Fruit fly (Drosophila melanogaster) whole organism, embryonic: Measurements from ENCODE around the gene CG11892.

Experiments used
- Bteb2 ChIP-seq: fragments of 200-800 bp; sonication (Bioruptor generic); optimal IDR thresholded peaks from 2 replicates; lab custom pipeline; 2016; ENCODE audit warnings: missing biosample characterization, missing genetic modification characterization
- CG10321 ChIP-seq: fragments of 200-800 bp; sonication (Bioruptor generic); IDR thresholded peaks from 2 replicates; pipeline ENCODE4 v1.3.6; 2022; ENCODE audit warnings: missing biosample characterization, missing genetic modification characterization
- CG12219 ChIP-seq: fragments of 200-800 bp; sonication (Bioruptor generic); optimal IDR thresholded peaks from 3 replicates; lab custom pipeline; 2018; ENCODE audit warnings: missing biosample characterization, mild to moderate bottlenecking, missing genetic modification characterization
- CG16815 ChIP-seq: fragments of 200-800 bp; sonication (Bioruptor generic); optimal IDR thresholded peaks from 3 replicates; lab custom pipeline; 2017; ENCODE audit warnings: missing biosample characterization, mild to moderate bottlenecking, missing genetic modification characterization
- CG18599 ChIP-seq: fragments of 200-800 bp; sonication (Bioruptor generic); optimal IDR thresholded peaks from 3 replicates; lab custom pipeline; 2017; ENCODE audit warnings: missing biosample characterization, missing genetic modification characterization, mild to moderate bottlenecking, moderate library complexity, missing genetic modification reagents
- CG18764 ChIP-seq: fragments of 200-800 bp; sonication (Bioruptor generic); optimal IDR thresholded peaks from 3 replicates; lab custom pipeline; 2016; ENCODE audit warnings: missing biosample characterization, missing genetic modification characterization
- CG30431 ChIP-seq: fragments of 200-800 bp; sonication (Bioruptor generic); optimal IDR thresholded peaks from 2 replicates; lab custom pipeline; 2017; ENCODE audit warnings: missing biosample characterization, missing genetic modification characterization
- CG3065 ChIP-seq: fragments of 200-800 bp; sonication (Bioruptor generic); optimal IDR thresholded peaks from 2 replicates; lab custom pipeline; 2016; ENCODE audit warnings: missing biosample characterization, missing genetic modification characterization
- CG3163 ChIP-seq: fragments of 200-800 bp; sonication (Bioruptor generic); optimal IDR thresholded peaks from 3 replicates; lab custom pipeline; 2016; ENCODE audit warnings: missing biosample characterization, missing genetic modification characterization
- CG4360 ChIP-seq: fragments of 200-800 bp; sonication (Bioruptor generic); IDR thresholded peaks from 2 replicates; pipeline ENCODE4 v1.3.6; 2022; ENCODE audit warnings: missing biosample characterization, missing genetic modification characterization
- CG4707 ChIP-seq: fragments of 200-800 bp; sonication (Bioruptor generic); optimal IDR thresholded peaks from 2 replicates; lab custom pipeline; 2018; ENCODE audit warnings: missing biosample characterization, mild to moderate bottlenecking, missing genetic modification characterization, moderate library complexity
- CG8478 ChIP-seq: fragments of >200 bp; optimal IDR thresholded peaks from 2 replicates; lab custom pipeline; 2018
- CG8765 ChIP-seq: fragments of 200-800 bp; sonication (Bioruptor generic); IDR thresholded peaks from 2 replicates; pipeline ENCODE4 v1.3.6; 2022; ENCODE audit warnings: missing biosample characterization, missing genetic modification characterization
- CG9817 ChIP-seq: fragments of 200-800 bp; sonication (Bioruptor generic); optimal IDR thresholded peaks from 2 replicates; lab custom pipeline; 2018; ENCODE audit warnings: missing biosample characterization, mild to moderate bottlenecking, missing genetic modification characterization, moderate library complexity
- CkIIα-i1 ChIP-seq: fragments of 200-800 bp; sonication (Bioruptor generic); IDR thresholded peaks from 2 replicates; pipeline ENCODE4 v1.3.6; 2022; ENCODE audit warnings: missing biosample characterization, missing genetic modification characterization
- Doc2 ChIP-seq: fragments of 200-800 bp; sonication (Bioruptor generic); IDR thresholded peaks from 2 replicates; pipeline ENCODE4 v1.3.6; 2022; ENCODE audit warnings: missing biosample characterization, missing genetic modification characterization
- Ets65A ChIP-seq: fragments of 200-800 bp; sonication (Bioruptor generic); peaks from one replicate; lab custom pipeline; 2016; ENCODE audit warnings: missing biosample characterization, missing genetic modification characterization
- Hsf ChIP-seq: fragments of 200-800 bp; sonication (Bioruptor generic); optimal IDR thresholded peaks from 3 replicates; lab custom pipeline; 2016; ENCODE audit warnings: missing biosample characterization, missing genetic modification characterization
- NK7.1 ChIP-seq: fragments of 200-800 bp; sonication (Bioruptor generic); optimal IDR thresholded peaks from 3 replicates; lab custom pipeline; 2016; ENCODE audit warnings: missing biosample characterization, missing genetic modification characterization
- Nf-YB ChIP-seq: fragments of 200-800 bp; sonication (Bioruptor generic); optimal IDR thresholded peaks from 3 replicates; lab custom pipeline; 2019; ENCODE audit warnings: missing biosample characterization, mild to moderate bottlenecking, missing genetic modification characterization, moderate library complexity
- Side ChIP-seq: fragments of 200-800 bp; sonication (Bioruptor generic); optimal IDR thresholded peaks from 2 replicates; lab custom pipeline; 2016; ENCODE audit warnings: missing biosample characterization, missing genetic modification characterization
- Sox102F ChIP-seq: fragments of 200-800 bp; sonication (Bioruptor generic); optimal IDR thresholded peaks from 2 replicates; lab custom pipeline; 2018; ENCODE audit warnings: missing biosample characterization, mild to moderate bottlenecking, missing genetic modification characterization, moderate library complexity
- Spps ChIP-seq: fragments of 200-800 bp; sonication (Bioruptor generic); optimal IDR thresholded peaks from 2 replicates; lab custom pipeline; 2018; ENCODE audit warnings: missing biosample characterization, mild to moderate bottlenecking, missing genetic modification characterization
- Sry-δ ChIP-seq: fragments of 200-800 bp; sonication (Bioruptor generic); optimal IDR thresholded peaks from 2 replicates; lab custom pipeline; 2016; ENCODE audit warnings: missing biosample characterization, missing genetic modification characterization
- Xrp1 ChIP-seq: fragments of 200-800 bp; sonication (Bioruptor generic); IDR thresholded peaks from 2 replicates; pipeline ENCODE4 v1.3.6; 2022; ENCODE audit warnings: missing biosample characterization, missing genetic modification characterization
- YL-1 ChIP-seq: fragments of 200-800 bp; sonication (Bioruptor generic); optimal IDR thresholded peaks from 3 replicates; lab custom pipeline; 2017; ENCODE audit warnings: missing biosample characterization, mild to moderate bottlenecking, missing genetic modification characterization
- ato ChIP-seq: fragments of 200-800 bp; sonication (Bioruptor generic); IDR thresholded peaks from 2 replicates; pipeline ENCODE4 v1.3.6; 2022; ENCODE audit warnings: missing biosample characterization, missing genetic modification characterization; ENCODE audit not compliant: partially characterized antibody
- bab2 ChIP-seq: fragments of 200-800 bp; sonication (Bioruptor generic); optimal IDR thresholded peaks from 2 replicates; lab custom pipeline; 2016; ENCODE audit warnings: missing biosample characterization, missing genetic modification characterization
- cg ChIP-seq: fragments of 200-800 bp; sonication (Bioruptor generic); optimal IDR thresholded peaks from 3 replicates; lab custom pipeline; 2019; ENCODE audit warnings: missing biosample characterization, mild to moderate bottlenecking, missing genetic modification characterization, moderate library complexity
- chif ChIP-seq, 2 experiments: fragments of 200-800 bp; sonication (Bioruptor generic); optimal IDR thresholded peaks; 3 replicates each; lab custom pipeline; 2016; ENCODE audit warnings: missing biosample characterization in 2 of 2, missing genetic modification characterization in 2 of 2
- chm ChIP-seq: fragments of 200-800 bp; sonication (Bioruptor generic); IDR thresholded peaks from 2 replicates; pipeline ENCODE4 v1.3.6; 2022; ENCODE audit warnings: missing biosample characterization, missing genetic modification characterization
- dmrt99B ChIP-seq: fragments of 200-800 bp; sonication (Bioruptor generic); optimal IDR thresholded peaks from 2 replicates; lab custom pipeline; 2018; ENCODE audit warnings: missing biosample characterization, mild to moderate bottlenecking, missing genetic modification characterization, moderate library complexity
- fu2 ChIP-seq: fragments of 200-800 bp; sonication (Bioruptor generic); optimal IDR thresholded peaks from 2 replicates; lab custom pipeline; 2016; ENCODE audit warnings: missing biosample characterization, missing genetic modification characterization
- grau ChIP-seq: fragments of 200-800 bp; optimal IDR thresholded peaks from 3 replicates; lab custom pipeline; 2019; ENCODE audit warnings: missing biosample characterization, mild to moderate bottlenecking, missing genetic modification characterization, moderate library complexity
- gsb ChIP-seq: fragments of 200-800 bp; sonication (Bioruptor generic); IDR thresholded peaks from 2 replicates; pipeline ENCODE4 v1.3.6; 2022; ENCODE audit warnings: missing biosample characterization, missing genetic modification characterization
- hkb ChIP-seq, 2 experiments: fragments of 200-800 bp in 1 of 2; fragments of >200 bp in 1 of 2; sonication (Bioruptor generic) in 1 of 2; IDR thresholded peaks in 1 of 2; optimal IDR thresholded peaks in 1 of 2; 2 replicates each; pipeline versions ENCODE4 v1.3.6 to Lab custom; 2017 to 2022; ENCODE audit warnings: missing biosample characterization in 1 of 2, missing genetic modification characterization in 1 of 2
- insv ChIP-seq, 2 experiments: fragments of 200-800 bp; sonication (Bioruptor generic); optimal IDR thresholded peaks; 3 replicates each; lab custom pipeline; 2016 to 2018; ENCODE audit warnings: missing biosample characterization in 2 of 2, missing genetic modification characterization in 2 of 2
- jing ChIP-seq: fragments of 200-800 bp; sonication (Bioruptor generic); optimal IDR thresholded peaks from 2 replicates; lab custom pipeline; 2018; ENCODE audit warnings: missing biosample characterization, mild to moderate bottlenecking, missing genetic modification characterization
- kah ChIP-seq: fragments of 200-800 bp; sonication (Bioruptor generic); optimal IDR thresholded peaks from 2 replicates; lab custom pipeline; 2018; ENCODE audit warnings: missing biosample characterization, mild to moderate bottlenecking, missing genetic modification characterization
- mirr ChIP-seq: fragments of 200-800 bp; sonication (Bioruptor generic); optimal IDR thresholded peaks from 3 replicates; lab custom pipeline; 2018; ENCODE audit warnings: missing biosample characterization, mild to moderate bottlenecking, missing genetic modification characterization
- nerfin-2 ChIP-seq: fragments of 200-800 bp; sonication (Bioruptor generic); IDR thresholded peaks from 2 replicates; pipeline ENCODE4 v1.3.6; 2022; ENCODE audit warnings: missing biosample characterization, missing genetic modification characterization; ENCODE audit not compliant: partially characterized antibody
- oc ChIP-seq: fragments of 200-800 bp; sonication (Bioruptor generic); optimal IDR thresholded peaks from 2 replicates; lab custom pipeline; 2018; ENCODE audit warnings: missing biosample characterization, mild to moderate bottlenecking, missing genetic modification characterization, moderate library complexity
- onecut ChIP-seq: fragments of 200-800 bp; sonication (Bioruptor generic); IDR thresholded peaks from 2 replicates; pipeline ENCODE4 v1.3.6; 2022; ENCODE audit warnings: missing biosample characterization, missing genetic modification characterization
- ro ChIP-seq: fragments of 200-800 bp; sonication (Bioruptor generic); IDR thresholded peaks from 2 replicates; pipeline ENCODE4 v1.3.6; 2022; ENCODE audit warnings: missing biosample characterization, missing genetic modification characterization
- salm ChIP-seq: fragments of 200-800 bp; sonication (Bioruptor generic); optimal IDR thresholded peaks from 2 replicates; lab custom pipeline; 2018; ENCODE audit warnings: missing biosample characterization, mild to moderate bottlenecking, missing genetic modification characterization
- schlank ChIP-seq: fragments of 200-800 bp; sonication (Bioruptor generic); optimal IDR thresholded peaks from 2 replicates; lab custom pipeline; 2018; ENCODE audit warnings: missing biosample characterization, mild to moderate bottlenecking, missing genetic modification characterization
- sisA ChIP-seq: fragments of 200-800 bp; sonication (Bioruptor generic); IDR thresholded peaks from 2 replicates; pipeline ENCODE4 v1.3.6; 2022; ENCODE audit warnings: missing biosample characterization, missing genetic modification characterization
- sqz ChIP-seq: fragments of 200-800 bp; sonication (Bioruptor generic); optimal IDR thresholded peaks from 3 replicates; lab custom pipeline; 2018; ENCODE audit warnings: missing biosample characterization, mild to moderate bottlenecking, missing genetic modification characterization
- tio ChIP-seq: fragments of 200-800 bp; sonication (Bioruptor generic); optimal IDR thresholded peaks from 2 replicates; lab custom pipeline; 2017; ENCODE audit warnings: missing biosample characterization, missing genetic modification characterization, inconsistent platforms
- tup ChIP-seq: fragments of 200-800 bp; sonication (Bioruptor generic); optimal IDR thresholded peaks from 2 replicates; lab custom pipeline; 2016; ENCODE audit warnings: missing biosample characterization, mild to moderate bottlenecking, missing genetic modification characterization, moderate library complexity
- yki ChIP-seq: fragments of >200 bp; optimal IDR thresholded peaks from 3 replicates; lab custom pipeline; 2018

The CG11892 gene

dm6 chr3R:25258628-25259240, 22.6 kb upstream of the CG11892 start, which contains the start of gene CG11857 (continued):
- TF ChIP-seq Nf-YB (peak; percentile 80), ro (GFP tag; lab: Robert Waterston, UW) (peak; percentile 98), kah (peak; percentile 84), Sry-δ (GFP tag; lab: Kevin White, UChicago) (peak; percentile 99), CG4707 (GFP tag; lab: Kevin White, UChicago) (peak; percentile 82), CG18599 (GFP tag; lab: Kevin White, UChicago) (peak; percentile 97), fu2 (GFP tag; lab: Kevin White, UChicago) (peak; percentile 97), CG30431 (GFP tag; lab: Kevin White, UChicago) (peak; percentile 97), insv (GFP tag; optimal IDR thresholded peaks at IDR 0.05; lab: Kevin White, UChicago) (peak in 1 of 2 experiments; percentile 77), Bteb2 (peak; percentile 98), CG8765 (GFP tag; lab: Robert Waterston, UW) (peak; percentile 98), chm (GFP tag; lab: Robert Waterston, UW) (peak; percentile 98), CG18764 (GFP tag; lab: Kevin White, UChicago) (peak; percentile 97), yki (lab: Kevin White, UChicago) (no peak), sisA (GFP tag; lab: Robert Waterston, UW) (peak; percentile 99), Hsf (peak; percentile 99), tio (GFP tag; lab: Kevin White, UChicago) (no peak), sqz (no peak), CG10321 (GFP tag; lab: Robert Waterston, UW) (peak; percentile 83), Sox102F (GFP tag; lab: Kevin White, UChicago) (peak; percentile 98), CG9817 (tag; lab: Kevin White, UChicago) (peak; percentile 99), Doc2 (peak; percentile 97), bab2 (GFP tag; lab: Kevin White, UChicago) (peak; percentile 98), salm (tag; lab: Kevin White, UChicago) (peak; percentile 88), chif (GFP tag; optimal IDR thresholded peaks at IDR 0.05; lab: Kevin White, UChicago) (peak; percentile 97 to 98), CG3065 (peak; percentile 96), Xrp1 (GFP tag; lab: Robert Waterston, UW) (peak; percentile 99), gsb (GFP tag; lab: Robert Waterston, UW) (peak; percentile 97), cg (GFP tag; lab: Kevin White, UChicago) (no peak), YL-1 (GFP tag; lab: Kevin White, UChicago) (peak; percentile 97), CG8478 (no peak), grau (tag; lab: Kevin White, UChicago) (peak; percentile 97), CkIIα-i1 (peak; percentile 90), NK7.1 (GFP tag; lab: Kevin White, UChicago) (peak; percentile 93), jing (GFP tag; lab: Kevin White, UChicago) (peak; percentile 94), Side (GFP tag; lab: Kevin White, UChicago) (peak; percentile 95), CG16815 (GFP tag; lab: Kevin White, UChicago) (peak; percentile 97), Ets65A (peak; percentile 100), dmrt99B (tag; lab: Kevin White, UChicago) (peak; percentile 96), mirr (GFP tag; lab: Kevin White, UChicago) (peak; percentile 95), tup (GFP tag; lab: Kevin White, UChicago) (peak; percentile 94), nerfin-2 (peak; percentile 99), CG12219 (peak; percentile 92), CG4360 (GFP tag; lab: Robert Waterston, UW) (peak; percentile 75), oc (tag; lab: Kevin White, UChicago) (peak; percentile 94), ato (GFP tag; lab: Robert Waterston, UW) (peak; percentile 96), schlank (peak; percentile 96), onecut (GFP tag; lab: Robert Waterston, UW) (peak; percentile 93), Spps (tag; lab: Kevin White, UChicago) (peak; percentile 94), hkb (optimal IDR thresholded peaks at IDR 0.05; lab: Kevin White, UChicago) (no peak), hkb (GFP tag; IDR thresholded peaks at IDR 0.05; lab: Robert Waterston, UW) (peak; percentile 98), CG3163 (GFP tag; lab: Kevin White, UChicago) (peak; percentile 87)
